Fruit fly (Drosophila melanogaster) whole organism, embryonic: ENCODE results near the gene CG13605.
A peak's percentile ranks its signal among the peaks of the same experiment; 100 is the strongest.

Source experiments
- Atf-2 ChIP-seq: fragments of 200-800 bp; sonication (Bioruptor generic); optimal IDR thresholded peaks from 2 replicates; lab custom pipeline; 2016; ENCODE audit warnings: missing biosample characterization, missing genetic modification characterization
- BEAF-32 ChIP-seq: fragments of 200-800 bp; sonication (Bioruptor generic); optimal IDR thresholded peaks from 3 replicates; lab custom pipeline; 2017; ENCODE audit warnings: missing biosample characterization, missing genetic modification characterization, mild to moderate bottlenecking, moderate library complexity, missing genetic modification reagents
- Bdp1 ChIP-seq: fragments of 200-800 bp; sonication (Bioruptor generic); optimal IDR thresholded peaks from 3 replicates; lab custom pipeline; 2016; ENCODE audit warnings: missing biosample characterization, missing genetic modification characterization
- Bteb2 ChIP-seq: fragments of 200-800 bp; sonication (Bioruptor generic); optimal IDR thresholded peaks from 2 replicates; lab custom pipeline; 2016; ENCODE audit warnings: missing biosample characterization, missing genetic modification characterization
- CG10274 ChIP-seq: fragments of 200-800 bp; sonication (Bioruptor generic); optimal IDR thresholded peaks from 3 replicates; lab custom pipeline; 2017; ENCODE audit warnings: missing biosample characterization, mild to moderate bottlenecking, missing genetic modification characterization
- CG11696 ChIP-seq: fragments of 200-800 bp; sonication (Bioruptor generic); IDR thresholded peaks from 2 replicates; pipeline ENCODE4 v1.3.6; 2022; ENCODE audit warnings: missing biosample characterization, missing genetic modification characterization
- CG13894 ChIP-seq: fragments of 200-800 bp; sonication (Bioruptor generic); optimal IDR thresholded peaks from 3 replicates; lab custom pipeline; 2018; ENCODE audit warnings: missing biosample characterization, mild to moderate bottlenecking, missing genetic modification characterization, moderate library complexity
- CG14667 ChIP-seq: fragments of 200-800 bp; sonication (Bioruptor generic); IDR thresholded peaks from 2 replicates; pipeline ENCODE4 v1.3.6; 2022; ENCODE audit warnings: missing biosample characterization, missing genetic modification characterization
- CG15514 ChIP-seq: fragments of 200-800 bp; sonication (Bioruptor generic); optimal IDR thresholded peaks from 3 replicates; lab custom pipeline; 2017; ENCODE audit warnings: missing biosample characterization, missing genetic modification characterization, mild to moderate bottlenecking, moderate library complexity, missing genetic modification reagents
- CG15601 ChIP-seq: fragments of 200-800 bp; sonication (Bioruptor generic); optimal IDR thresholded peaks from 3 replicates; lab custom pipeline; 2019; ENCODE audit warnings: missing biosample characterization, mild to moderate bottlenecking, missing genetic modification characterization, moderate library complexity
- CG16863 ChIP-seq: fragments of 200-800 bp; sonication (Bioruptor generic); optimal IDR thresholded peaks from 3 replicates; lab custom pipeline; 2016; ENCODE audit warnings: missing biosample characterization, missing genetic modification characterization
- CG17361 ChIP-seq: fragments of 200-800 bp; sonication (Bioruptor generic); IDR thresholded peaks from 3 replicates; pipeline ENCODE4 v1.3.6; 2022; ENCODE audit warnings: missing biosample characterization, missing genetic modification characterization
- CG17385 ChIP-seq: fragments of 200-800 bp; sonication (Bioruptor generic); optimal IDR thresholded peaks from 3 replicates; lab custom pipeline; 2018; ENCODE audit warnings: missing biosample characterization, mild to moderate bottlenecking, missing genetic modification characterization
- CG17612 ChIP-seq: fragments of 200-800 bp; sonication (Bioruptor generic); IDR thresholded peaks from 2 replicates; pipeline ENCODE4 v1.3.6; 2022; ENCODE audit warnings: missing biosample characterization, missing genetic modification characterization
- CG18764 ChIP-seq: fragments of 200-800 bp; sonication (Bioruptor generic); optimal IDR thresholded peaks from 3 replicates; lab custom pipeline; 2016; ENCODE audit warnings: missing biosample characterization, missing genetic modification characterization
- CG32772 ChIP-seq: fragments of 200-800 bp; sonication (Bioruptor generic); IDR thresholded peaks from 2 replicates; pipeline ENCODE4 v1.3.6; 2022; ENCODE audit warnings: missing biosample characterization, missing genetic modification characterization
- CG3726 ChIP-seq: fragments of 200-800 bp; sonication (Bioruptor generic); IDR thresholded peaks from 3 replicates; pipeline ENCODE4, ENCODE4 v1.3.6; 2022; ENCODE audit warnings: missing biosample characterization, missing genetic modification characterization
- CG9817 ChIP-seq: fragments of 200-800 bp; sonication (Bioruptor generic); optimal IDR thresholded peaks from 2 replicates; lab custom pipeline; 2018; ENCODE audit warnings: missing biosample characterization, mild to moderate bottlenecking, missing genetic modification characterization, moderate library complexity
- Camta ChIP-seq: fragments of 200-800 bp; sonication (Bioruptor generic); optimal IDR thresholded peaks from 2 replicates; lab custom pipeline; 2016; ENCODE audit warnings: missing biosample characterization, missing genetic modification characterization
- D ChIP-seq, 2 experiments: fragments of 200-800 bp in 1 of 2; fragments of >200 bp in 1 of 2; sonication (Bioruptor generic) in 1 of 2; optimal IDR thresholded peaks; 2 replicates in 1 of 2; 3 replicates in 1 of 2; lab custom pipeline; 2017; ENCODE audit warnings: mild to moderate bottlenecking in 1 of 2, missing biosample characterization in 1 of 2, missing genetic modification characterization in 1 of 2, missing genetic modification reagents in 1 of 2
- MBD-R2 ChIP-seq: fragments of 200-800 bp; sonication (Bioruptor generic); IDR thresholded peaks from 2 replicates; pipeline ENCODE4 v1.3.6; 2022; ENCODE audit warnings: missing biosample characterization, missing genetic modification characterization
- Mad ChIP-seq: fragments of 200-800 bp; sonication (Bioruptor generic); optimal IDR thresholded peaks from 2 replicates; lab custom pipeline; 2016; ENCODE audit warnings: missing biosample characterization, missing genetic modification characterization
- Max ChIP-seq: fragments of 200-800 bp; sonication (Bioruptor generic); optimal IDR thresholded peaks from 2 replicates; lab custom pipeline; 2016; ENCODE audit warnings: missing biosample characterization, mild to moderate bottlenecking, missing genetic modification characterization
- Nf-YC ChIP-seq: fragments of 200-800 bp; optimal IDR thresholded peaks from 3 replicates; lab custom pipeline; 2019; ENCODE audit warnings: missing biosample characterization, mild to moderate bottlenecking, missing genetic modification characterization, moderate library complexity
- Poxn ChIP-seq: fragments of 200-800 bp; sonication (Bioruptor generic); IDR thresholded peaks from 2 replicates; pipeline ENCODE4 v1.3.6; 2022; ENCODE audit warnings: missing biosample characterization, missing genetic modification characterization
- Xbp1 ChIP-seq: fragments of 200-800 bp; sonication (Bioruptor generic); optimal IDR thresholded peaks from 3 replicates; lab custom pipeline; 2016; ENCODE audit warnings: missing biosample characterization, mild to moderate bottlenecking, missing genetic modification characterization
- ato ChIP-seq: fragments of 200-800 bp; sonication (Bioruptor generic); IDR thresholded peaks from 2 replicates; pipeline ENCODE4 v1.3.6; 2022; ENCODE audit warnings: missing biosample characterization, missing genetic modification characterization; ENCODE audit not compliant: partially characterized antibody
- br ChIP-seq: fragments of >200 bp; optimal IDR thresholded peaks from 2 replicates; lab custom pipeline; 2017
- chinmo ChIP-seq: fragments of 200-800 bp; sonication (Bioruptor generic); IDR thresholded peaks from 4 replicates; pipeline ENCODE4 v1.3.6; 2022; ENCODE audit warnings: missing biosample characterization, missing genetic modification characterization; ENCODE audit not compliant: partially characterized antibody
- chm ChIP-seq: fragments of 200-800 bp; sonication (Bioruptor generic); IDR thresholded peaks from 2 replicates; pipeline ENCODE4 v1.3.6; 2022; ENCODE audit warnings: missing biosample characterization, missing genetic modification characterization
- da ChIP-seq: fragments of 200-800 bp; sonication (Bioruptor generic); optimal IDR thresholded peaks from 2 replicates; lab custom pipeline; 2016; ENCODE audit warnings: missing biosample characterization, missing genetic modification characterization
- dmrt11E ChIP-seq: fragments of 200-800 bp; sonication (Bioruptor generic); optimal IDR thresholded peaks from 3 replicates; lab custom pipeline; 2018; ENCODE audit warnings: missing biosample characterization, mild to moderate bottlenecking, missing genetic modification characterization, moderate library complexity
- dysf ChIP-seq: fragments of 200-800 bp; sonication (Bioruptor generic); IDR thresholded peaks from 3 replicates; pipeline ENCODE4 v1.3.6; 2022; ENCODE audit warnings: missing biosample characterization, missing genetic modification characterization
- gcm ChIP-seq: fragments of 200-800 bp; sonication (Bioruptor generic); optimal IDR thresholded peaks from 2 replicates; lab custom pipeline; 2019; ENCODE audit warnings: missing biosample characterization, mild to moderate bottlenecking, missing genetic modification characterization, moderate library complexity
- gcm2 ChIP-seq: fragments of 200-800 bp; sonication (Bioruptor generic); optimal IDR thresholded peaks from 2 replicates; lab custom pipeline; 2016; ENCODE audit warnings: missing biosample characterization, missing genetic modification characterization
- grau ChIP-seq: fragments of 200-800 bp; optimal IDR thresholded peaks from 3 replicates; lab custom pipeline; 2019; ENCODE audit warnings: missing biosample characterization, mild to moderate bottlenecking, missing genetic modification characterization, moderate library complexity
- grn ChIP-seq: fragments of 200-800 bp; sonication (Bioruptor generic); optimal IDR thresholded peaks from 3 replicates; lab custom pipeline; 2017; ENCODE audit warnings: missing biosample characterization, missing genetic modification characterization
- insv ChIP-seq, 2 experiments: fragments of 200-800 bp; sonication (Bioruptor generic); optimal IDR thresholded peaks; 3 replicates each; lab custom pipeline; 2016 to 2018; ENCODE audit warnings: missing biosample characterization in 2 of 2, missing genetic modification characterization in 2 of 2
- otp ChIP-seq: fragments of 200-800 bp; sonication (Bioruptor generic); IDR thresholded peaks from 3 replicates; pipeline ENCODE4, ENCODE4 v1.3.6; 2022; ENCODE audit warnings: missing biosample characterization, missing genetic modification characterization
- salm ChIP-seq: fragments of 200-800 bp; sonication (Bioruptor generic); optimal IDR thresholded peaks from 2 replicates; lab custom pipeline; 2018; ENCODE audit warnings: missing biosample characterization, mild to moderate bottlenecking, missing genetic modification characterization
- sc ChIP-seq, 3 experiments: fragments of >200 bp in 2 of 3; fragments of 200-800 bp in 1 of 3; sonication (Bioruptor generic) in 1 of 3; optimal IDR thresholded peaks; 2 replicates in 2 of 3; 3 replicates in 1 of 3; lab custom pipeline; 2017; ENCODE audit warnings: mild to moderate bottlenecking in 1 of 3, missing biosample characterization in 1 of 3, missing genetic modification characterization in 1 of 3, missing genetic modification reagents in 1 of 3
- sr ChIP-seq: fragments of 200-800 bp; sonication (Bioruptor generic); IDR thresholded peaks from 3 replicates; pipeline ENCODE4 v1.3.6; 2022; ENCODE audit warnings: missing biosample characterization, missing genetic modification characterization
- stc ChIP-seq: fragments of 200-800 bp; sonication (Bioruptor generic); IDR thresholded peaks from 2 replicates; pipeline ENCODE4 v1.3.6; 2022; ENCODE audit warnings: missing biosample characterization, missing genetic modification characterization
- tll ChIP-seq, 2 experiments: fragments of 200-800 bp in 1 of 2; fragments of >200 bp in 1 of 2; sonication (Bioruptor generic) in 1 of 2; optimal IDR thresholded peaks; 2 replicates each; lab custom pipeline; 2017 to 2019; ENCODE audit warnings: missing biosample characterization in 2 of 2, missing genetic modification characterization in 2 of 2, mild to moderate bottlenecking in 1 of 2, moderate library complexity in 1 of 2
- trh ChIP-seq: fragments of 200-800 bp; sonication (Bioruptor generic); optimal IDR thresholded peaks from 2 replicates; lab custom pipeline; 2016; ENCODE audit warnings: missing biosample characterization, missing genetic modification characterization
- tup ChIP-seq: fragments of 200-800 bp; sonication (Bioruptor generic); optimal IDR thresholded peaks from 2 replicates; lab custom pipeline; 2016; ENCODE audit warnings: missing biosample characterization, mild to moderate bottlenecking, missing genetic modification characterization, moderate library complexity
- vnd ChIP-seq: fragments of 200-800 bp; sonication (Bioruptor generic); IDR thresholded peaks from 3 replicates; pipeline ENCODE4 v1.3.6; 2022; ENCODE audit warnings: missing biosample characterization, missing genetic modification characterization; ENCODE audit not compliant: partially characterized antibody
- wdn ChIP-seq: fragments of 200-800 bp; sonication (Bioruptor generic); IDR thresholded peaks from 2 replicates; pipeline ENCODE4 v1.3.6; 2022; ENCODE audit warnings: missing biosample characterization, missing genetic modification characterization
- zfh1 ChIP-seq: fragments of 200-800 bp; sonication (Bioruptor generic); IDR thresholded peaks from 3 replicates; pipeline ENCODE4 v1.3.6; 2022; ENCODE audit warnings: missing biosample characterization, missing genetic modification characterization

The CG13605 gene

DNA sequence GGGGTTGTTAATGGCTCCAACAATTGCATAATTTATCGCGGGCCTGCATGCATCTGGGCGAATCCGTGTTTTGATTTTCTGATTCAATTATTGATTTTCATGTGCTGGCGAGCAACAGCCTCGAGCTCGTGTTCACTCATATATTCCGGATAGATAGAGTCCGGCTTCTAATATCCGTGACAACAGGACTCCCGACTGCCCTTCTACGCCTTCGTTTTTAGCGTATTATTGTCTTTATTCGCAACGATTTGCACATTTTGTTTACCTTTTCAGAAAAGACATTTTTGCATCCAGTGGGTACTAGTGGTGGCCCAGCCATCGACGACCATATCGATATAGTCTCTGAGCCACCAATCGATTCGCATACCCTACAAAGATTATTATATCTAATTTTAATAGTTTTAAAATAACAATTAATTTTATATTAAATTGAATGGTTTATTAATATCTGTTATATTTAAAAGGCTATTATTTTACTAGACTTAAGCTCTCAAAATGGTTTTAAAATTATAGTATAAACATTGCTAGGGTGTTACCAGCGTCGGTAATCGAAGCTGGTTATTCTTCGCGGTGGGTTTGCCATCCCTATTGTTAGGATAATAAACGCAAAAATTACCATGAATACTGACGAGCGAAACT lies 49.1 kb upstream of the CG13605 start, which contains the start of the genes Myo95E and TBC1d7 (continued):
- TF ChIP-seq MBD-R2 (GFP tag; lab: Robert Waterston, UW) (peak; percentile 93), CG18764 (GFP tag; lab: Kevin White, UChicago) (peak; percentile 83), grn (no peak), vnd (GFP tag; lab: Robert Waterston, UW) (peak; percentile 59; the same call in 1 of the 3 replicates), BEAF-32 (GFP tag; lab: Kevin White, UChicago) (peak; percentile 77), chinmo (GFP tag; lab: Robert Waterston, UW) (no peak), Poxn (GFP tag; lab: Robert Waterston, UW) (no peak; the same call in 1 of the 2 replicates), CG10274 (peak; percentile 92), CG32772 (peak; percentile 93), sr (GFP tag; lab: Robert Waterston, UW) (peak; percentile 39; the same call in 1 of the 3 replicates), Atf-2 (GFP tag; lab: Kevin White, UChicago) (no peak), sc (optimal IDR thresholded peaks at IDR 0.05; lab: Kevin White, UChicago) (no peak), sc (GFP tag; optimal IDR thresholded peaks at IDR 0.05; lab: Kevin White, UChicago) (peak; percentile 71), dysf (GFP tag; lab: Robert Waterston, UW) (peak; percentile 95), Nf-YC (tag; lab: Kevin White, UChicago) (no peak), CG15514 (GFP tag; lab: Kevin White, UChicago) (peak; percentile 82), Mad (GFP tag; lab: Kevin White, UChicago) (peak; percentile 60), grau (peak; percentile 89), Xbp1 (GFP tag; lab: Kevin White, UChicago) (peak; percentile 89), CG15601 (tag; lab: Kevin White, UChicago) (no peak), br (lab: Kevin White, UChicago) (no peak), Bdp1 (GFP tag; lab: Kevin White, UChicago) (no peak), tll (GFP tag; optimal IDR thresholded peaks at IDR 0.05; lab: Kevin White, UChicago) (no peak), chm (GFP tag; lab: Robert Waterston, UW) (peak; percentile 82), CG14667 (GFP tag; lab: Robert Waterston, UW) (peak; percentile 95), trh (peak; percentile 71), wdn (GFP tag; lab: Robert Waterston, UW) (peak; percentile 83), CG16863 (GFP tag; lab: Kevin White, UChicago) (peak; percentile 6), CG13894 (tag; lab: Kevin White, UChicago) (no peak), D (optimal IDR thresholded peaks at IDR 0.05; lab: Kevin White, UChicago) (no peak), D (GFP tag; optimal IDR thresholded peaks at IDR 0.05; lab: Kevin White, UChicago) (peak; percentile 74), otp (GFP tag; lab: Robert Waterston, UW) (peak; percentile 85), zfh1 (peak; percentile 93), Bteb2 (GFP tag; lab: Kevin White, UChicago) (no peak), da (GFP tag; lab: Kevin White, UChicago) (no peak), Max (GFP tag; lab: Kevin White, UChicago) (peak; percentile 85), insv (GFP tag; optimal IDR thresholded peaks at IDR 0.05; lab: Kevin White, UChicago) (no peak), ato (GFP tag; lab: Robert Waterston, UW) (no peak), stc (GFP tag; lab: Robert Waterston, UW) (peak; percentile 96), gcm2 (no peak), dmrt11E (tag; lab: Kevin White, UChicago) (peak; percentile 87), CG3726 (GFP tag; lab: Robert Waterston, UW) (peak; percentile 89), CG17612 (GFP tag; lab: Robert Waterston, UW) (peak; percentile 65; the same call in 1 of the 2 replicates), CG17385 (GFP tag; lab: Kevin White, UChicago) (peak; percentile 82), CG11696 (GFP tag; lab: Robert Waterston, UW) (peak; percentile 72), tup (GFP tag; lab: Kevin White, UChicago) (peak; percentile 52), CG9817 (tag; lab: Kevin White, UChicago) (peak; percentile 83), salm (peak; percentile 74), gcm (no peak), CG17361 (GFP tag; lab: Robert Waterston, UW) (peak; percentile 92), Camta (peak; percentile 12)
